Worm (Caenorhabditis elegans): ENCODE results near the gene R07H5.11.

ce11 chrIV:11248031-11248631 is 45.6 kb downstream of the R07H5.11 start, which contains the start of gene C05C12.4:
- TF ChIP-seq unc-62 (GFP tag; optimal IDR thresholded peaks at IDR 0.05) (no peak), unc-39 (tag; optimal IDR thresholded peaks at IDR 0.05) (no peak), lin-13 (tag; optimal IDR thresholded peaks at IDR 0.05) (no peak), hlh-1 (tag; optimal IDR thresholded peaks at IDR 0.05) (no peak), ztf-11 (tag; optimal IDR thresholded peaks at IDR 0.05) (no peak), bed-3 (GFP tag; optimal IDR thresholded peaks at IDR 0.05) (no peak), elt-3 (tag; optimal IDR thresholded peaks at IDR 0.05) (no peak)
